Fruit fly (Drosophila melanogaster) whole organism, embryonic: ENCODE results near the gene Tfb5.

Source experiments
- Aef1 ChIP-seq: fragments of 200-800 bp; sonication (Bioruptor generic); IDR thresholded peaks from 3 replicates; pipeline ENCODE4 v1.3.6; 2022; ENCODE audit warnings: missing biosample characterization, missing genetic modification characterization
- CG10979 ChIP-seq: fragments of 200-800 bp; sonication (Bioruptor generic); optimal IDR thresholded peaks from 2 replicates; lab custom pipeline; 2018; ENCODE audit warnings: missing biosample characterization, mild to moderate bottlenecking, missing genetic modification characterization, moderate library complexity
- CG12769 ChIP-seq: fragments of 200-800 bp; sonication (Bioruptor generic); optimal IDR thresholded peaks from 2 replicates; lab custom pipeline; 2019; ENCODE audit warnings: missing biosample characterization, mild to moderate bottlenecking, missing genetic modification characterization, moderate library complexity
- CG12942 ChIP-seq: fragments of 200-800 bp; sonication (Bioruptor generic); optimal IDR thresholded peaks from 3 replicates; lab custom pipeline; 2016; ENCODE audit warnings: missing biosample characterization, missing genetic modification characterization
- CG15269 ChIP-seq: fragments of 200-800 bp; sonication (Bioruptor generic); optimal IDR thresholded peaks from 2 replicates; lab custom pipeline; 2018; ENCODE audit warnings: missing biosample characterization, mild to moderate bottlenecking, missing genetic modification characterization, moderate library complexity
- CG17328 ChIP-seq: fragments of 200-800 bp; sonication (Bioruptor generic); IDR thresholded peaks from 2 replicates; pipeline ENCODE4 v1.3.6; 2022; ENCODE audit warnings: missing biosample characterization, missing genetic modification characterization
- CG3163 ChIP-seq: fragments of 200-800 bp; sonication (Bioruptor generic); optimal IDR thresholded peaks from 3 replicates; lab custom pipeline; 2016; ENCODE audit warnings: missing biosample characterization, missing genetic modification characterization
- CG33557 ChIP-seq: fragments of 200-800 bp; sonication (Bioruptor generic); optimal IDR thresholded peaks from 2 replicates; lab custom pipeline; 2019; ENCODE audit warnings: missing biosample characterization, mild to moderate bottlenecking, missing genetic modification characterization, moderate library complexity
- CG4707 ChIP-seq: fragments of 200-800 bp; sonication (Bioruptor generic); optimal IDR thresholded peaks from 2 replicates; lab custom pipeline; 2018; ENCODE audit warnings: missing biosample characterization, mild to moderate bottlenecking, missing genetic modification characterization, moderate library complexity
- CG7271 ChIP-seq: fragments of 200-800 bp; sonication (Bioruptor generic); optimal IDR thresholded peaks from 2 replicates; lab custom pipeline; 2018; ENCODE audit warnings: missing biosample characterization, mild to moderate bottlenecking, missing genetic modification characterization, moderate library complexity
- CG7839 ChIP-seq: fragments of 200-800 bp; sonication (Bioruptor generic); optimal IDR thresholded peaks from 3 replicates; lab custom pipeline; 2018; ENCODE audit warnings: missing biosample characterization, mild to moderate bottlenecking, missing genetic modification characterization, moderate library complexity
- CG8089 ChIP-seq: fragments of 200-800 bp; sonication (Bioruptor generic); optimal IDR thresholded peaks from 3 replicates; lab custom pipeline; 2016; ENCODE audit warnings: missing biosample characterization, missing genetic modification characterization
- CG9215 ChIP-seq: fragments of 200-800 bp; sonication (Bioruptor generic); IDR thresholded peaks from 2 replicates; pipeline ENCODE4 v1.3.6; 2022; ENCODE audit warnings: missing biosample characterization, missing genetic modification characterization
- CG9437 ChIP-seq: fragments of 200-800 bp; sonication (Bioruptor generic); optimal IDR thresholded peaks from 2 replicates; lab custom pipeline; 2018; ENCODE audit warnings: missing biosample characterization, mild to moderate bottlenecking, missing genetic modification characterization
- CG9797 ChIP-seq: fragments of 200-800 bp; sonication (Bioruptor generic); optimal IDR thresholded peaks from 3 replicates; lab custom pipeline; 2018; ENCODE audit warnings: missing biosample characterization, mild to moderate bottlenecking, missing genetic modification characterization
- CHES-1-like ChIP-seq: fragments of 200-800 bp; sonication (Bioruptor generic); optimal IDR thresholded peaks from 2 replicates; lab custom pipeline; 2016; ENCODE audit warnings: missing biosample characterization, missing genetic modification characterization
- CoRest ChIP-seq: fragments of 200-800 bp; sonication (Bioruptor generic); optimal IDR thresholded peaks from 3 replicates; lab custom pipeline; 2018; ENCODE audit warnings: missing biosample characterization, mild to moderate bottlenecking, missing genetic modification characterization, moderate library complexity
- D ChIP-seq, 2 experiments: fragments of 200-800 bp in 1 of 2; fragments of >200 bp in 1 of 2; sonication (Bioruptor generic) in 1 of 2; optimal IDR thresholded peaks; 2 replicates in 1 of 2; 3 replicates in 1 of 2; lab custom pipeline; 2017; ENCODE audit warnings: mild to moderate bottlenecking in 1 of 2, missing biosample characterization in 1 of 2, missing genetic modification characterization in 1 of 2, missing genetic modification reagents in 1 of 2
- D19B ChIP-seq: fragments of 200-800 bp; sonication (Bioruptor generic); optimal IDR thresholded peaks from 2 replicates; lab custom pipeline; 2017; ENCODE audit warnings: missing biosample characterization, mild to moderate bottlenecking, missing genetic modification characterization
- Dref ChIP-seq: fragments of 200-800 bp; sonication (Bioruptor generic); IDR thresholded peaks from 2 replicates; pipeline ENCODE4 v1.3.6; 2022; ENCODE audit warnings: missing biosample characterization, missing genetic modification characterization
- Fer1 ChIP-seq: fragments of 200-800 bp; sonication (Bioruptor generic); optimal IDR thresholded peaks from 2 replicates; lab custom pipeline; 2017; ENCODE audit warnings: missing biosample characterization, mild to moderate bottlenecking, missing genetic modification characterization
- GATAe ChIP-seq: fragments of 200-800 bp; sonication (Bioruptor generic); conservative IDR thresholded peaks from 2 replicates; pipeline ENCODE4 v1.3.6; 2022; ENCODE audit warnings: missing biosample characterization, missing genetic modification characterization
- Gug ChIP-seq: fragments of 200-800 bp; sonication (Bioruptor generic); IDR thresholded peaks from 4 replicates; pipeline ENCODE4 v1.3.6; 2022; ENCODE audit warnings: missing biosample characterization, missing genetic modification characterization
- Hand ChIP-seq: fragments of 200-800 bp; sonication (Bioruptor generic); optimal IDR thresholded peaks from 2 replicates; lab custom pipeline; 2017; ENCODE audit warnings: mild to moderate bottlenecking, missing biosample characterization, missing genetic modification reagents, missing genetic modification characterization
- Kr ChIP-seq: fragments of 200-800 bp; sonication (Bioruptor generic); optimal IDR thresholded peaks from 2 replicates; lab custom pipeline; 2017; ENCODE audit warnings: missing biosample characterization, mild to moderate bottlenecking, missing genetic modification characterization
- Rx ChIP-seq: fragments of 200-800 bp; sonication (Bioruptor generic); IDR thresholded peaks from 2 replicates; pipeline ENCODE4 v1.3.6; 2022; ENCODE audit warnings: missing biosample characterization, missing genetic modification characterization
- Sry-δ ChIP-seq: fragments of 200-800 bp; sonication (Bioruptor generic); optimal IDR thresholded peaks from 2 replicates; lab custom pipeline; 2016; ENCODE audit warnings: missing biosample characterization, missing genetic modification characterization
- Tbp ChIP-seq: fragments of >200 bp; optimal IDR thresholded peaks from 2 replicates; lab custom pipeline; 2018; ENCODE audit warnings: missing biosample characterization, missing genetic modification characterization
- Trl ChIP-seq, 3 experiments: fragments of >200 bp in 2 of 3; fragments of 200-800 bp in 1 of 3; sonication (Bioruptor generic) in 1 of 3; optimal IDR thresholded peaks; 2 replicates in 1 of 3; 3 replicates in 2 of 3; lab custom pipeline; 2016 to 2017; ENCODE audit warnings: missing biosample characterization in 1 of 3, missing genetic modification characterization in 1 of 3
- YL-1 ChIP-seq: fragments of 200-800 bp; sonication (Bioruptor generic); optimal IDR thresholded peaks from 3 replicates; lab custom pipeline; 2017; ENCODE audit warnings: missing biosample characterization, mild to moderate bottlenecking, missing genetic modification characterization
- abd-A ChIP-seq: fragments of 200-800 bp; sonication (Bioruptor generic); optimal IDR thresholded peaks from 3 replicates; lab custom pipeline; 2019; ENCODE audit warnings: missing biosample characterization, mild to moderate bottlenecking, missing genetic modification characterization, moderate library complexity
- bbx ChIP-seq: fragments of 200-800 bp; sonication (Bioruptor generic); IDR thresholded peaks from 2 replicates; pipeline ENCODE4 v1.3.6; 2022; ENCODE audit warnings: missing biosample characterization, missing genetic modification characterization; ENCODE audit not compliant: partially characterized antibody
- danr ChIP-seq: fragments of 200-800 bp; sonication (Bioruptor generic); IDR thresholded peaks from 2 replicates; pipeline ENCODE4 v1.3.6; 2022; ENCODE audit warnings: missing biosample characterization, missing genetic modification characterization
- dmrt11E ChIP-seq: fragments of 200-800 bp; sonication (Bioruptor generic); optimal IDR thresholded peaks from 3 replicates; lab custom pipeline; 2018; ENCODE audit warnings: missing biosample characterization, mild to moderate bottlenecking, missing genetic modification characterization, moderate library complexity
- fru ChIP-seq: fragments of >200 bp; optimal IDR thresholded peaks from 2 replicates; lab custom pipeline; 2017
- hkb ChIP-seq, 2 experiments: fragments of 200-800 bp in 1 of 2; fragments of >200 bp in 1 of 2; sonication (Bioruptor generic) in 1 of 2; IDR thresholded peaks in 1 of 2; optimal IDR thresholded peaks in 1 of 2; 2 replicates each; pipeline versions ENCODE4 v1.3.6 to Lab custom; 2017 to 2022; ENCODE audit warnings: missing biosample characterization in 1 of 2, missing genetic modification characterization in 1 of 2
- jumu ChIP-seq: fragments of 200-800 bp; sonication (Bioruptor generic); optimal IDR thresholded peaks from 3 replicates; lab custom pipeline; 2016; ENCODE audit warnings: missing biosample characterization, missing genetic modification characterization
- nerfin-1 ChIP-seq: fragments of 200-800 bp; sonication (Bioruptor generic); optimal IDR thresholded peaks from 3 replicates; lab custom pipeline; 2019; ENCODE audit warnings: missing biosample characterization, mild to moderate bottlenecking, missing genetic modification characterization, moderate library complexity
- odd ChIP-seq: fragments of 200-800 bp; sonication (Bioruptor generic); optimal IDR thresholded peaks from 2 replicates; lab custom pipeline; 2017; ENCODE audit warnings: missing biosample characterization, mild to moderate bottlenecking, missing genetic modification characterization
- pnt ChIP-seq: fragments of 200-800 bp; sonication (Bioruptor generic); optimal IDR thresholded peaks from 3 replicates; lab custom pipeline; 2016; ENCODE audit warnings: missing biosample characterization, missing genetic modification characterization
- schlank ChIP-seq: fragments of 200-800 bp; sonication (Bioruptor generic); optimal IDR thresholded peaks from 2 replicates; lab custom pipeline; 2018; ENCODE audit warnings: missing biosample characterization, mild to moderate bottlenecking, missing genetic modification characterization
- seq ChIP-seq: fragments of 200-800 bp; sonication (Bioruptor generic); IDR thresholded peaks from 2 replicates; pipeline ENCODE4 v1.3.6; 2022; ENCODE audit warnings: missing biosample characterization, missing genetic modification characterization
- tap ChIP-seq: fragments of 200-800 bp; optimal IDR thresholded peaks from 3 replicates; lab custom pipeline; 2019; ENCODE audit warnings: missing biosample characterization, mild to moderate bottlenecking, missing genetic modification characterization, moderate library complexity
- tgo ChIP-seq: fragments of 200-800 bp; sonication (Bioruptor generic); IDR thresholded peaks from 3 replicates; pipeline ENCODE4 v1.3.6; 2022; ENCODE audit warnings: missing biosample characterization, missing genetic modification characterization
- tll ChIP-seq, 2 experiments: fragments of 200-800 bp in 1 of 2; fragments of >200 bp in 1 of 2; sonication (Bioruptor generic) in 1 of 2; optimal IDR thresholded peaks; 2 replicates each; lab custom pipeline; 2017 to 2019; ENCODE audit warnings: missing biosample characterization in 2 of 2, missing genetic modification characterization in 2 of 2, mild to moderate bottlenecking in 1 of 2, moderate library complexity in 1 of 2
- trem ChIP-seq: fragments of 200-800 bp; optimal IDR thresholded peaks from 3 replicates; lab custom pipeline; 2019; ENCODE audit warnings: missing biosample characterization, mild to moderate bottlenecking, missing genetic modification characterization, moderate library complexity
- tup ChIP-seq: fragments of 200-800 bp; sonication (Bioruptor generic); optimal IDR thresholded peaks from 2 replicates; lab custom pipeline; 2016; ENCODE audit warnings: missing biosample characterization, mild to moderate bottlenecking, missing genetic modification characterization, moderate library complexity
- zfh1 ChIP-seq: fragments of 200-800 bp; sonication (Bioruptor generic); IDR thresholded peaks from 3 replicates; pipeline ENCODE4 v1.3.6; 2022; ENCODE audit warnings: missing biosample characterization, missing genetic modification characterization

The Tfb5 gene

dm6 chr2L:5000287-5000871 lies 10.3 kb downstream of the Tfb5 start (continued):
- TF ChIP-seq CG8089 (GFP tag; lab: Kevin White, UChicago) (peak; percentile 66), Tbp (GFP tag; lab: Kevin White, UChicago) (no peak), tgo (peak; percentile 75), Gug (GFP tag; lab: Robert Waterston, UW) (peak; percentile 66), hkb (optimal IDR thresholded peaks at IDR 0.05; lab: Kevin White, UChicago) (no peak), hkb (GFP tag; IDR thresholded peaks at IDR 0.05; lab: Robert Waterston, UW) (peak; percentile 85), Trl (optimal IDR thresholded peaks at IDR 0.05; lab: Kevin White, UChicago) (no peak), Trl (GFP tag; optimal IDR thresholded peaks at IDR 0.05; lab: Kevin White, UChicago) (peak; percentile 26), CG12942 (GFP tag; lab: Kevin White, UChicago) (peak; percentile 54), odd (GFP tag; lab: Kevin White, UChicago) (peak; percentile 85), CG7839 (peak; percentile 88), Aef1 (GFP tag; lab: Robert Waterston, UW) (peak; percentile 59), GATAe (peak; percentile 29; the same call in 1 of the 2 replicates), dmrt11E (tag; lab: Kevin White, UChicago) (peak; percentile 93), CG10979 (tag; lab: Kevin White, UChicago) (peak; percentile 90), CG4707 (GFP tag; lab: Kevin White, UChicago) (peak; percentile 69), zfh1 (GFP tag; lab: Robert Waterston, UW) (peak; percentile 86), CG3163 (GFP tag; lab: Kevin White, UChicago) (no peak), Dref (GFP tag; lab: Robert Waterston, UW) (no peak), tap (tag; lab: Kevin White, UChicago) (peak; percentile 75), CG33557 (peak; percentile 96), Fer1 (GFP tag; lab: Kevin White, UChicago) (peak; percentile 86), abd-A (tag; lab: Kevin White, UChicago) (peak; percentile 9), jumu (GFP tag; lab: Kevin White, UChicago) (peak; percentile 76), D19B (GFP tag; lab: Kevin White, UChicago) (peak; percentile 55), YL-1 (GFP tag; lab: Kevin White, UChicago) (peak; percentile 51), tll (GFP tag; optimal IDR thresholded peaks at IDR 0.05; lab: Kevin White, UChicago) (peak in 1 of 2 experiments; percentile 73), seq (GFP tag; lab: Robert Waterston, UW) (peak; percentile 78), CG17328 (peak; percentile 84), nerfin-1 (tag; lab: Kevin White, UChicago) (peak; percentile 75), CG15269 (tag; lab: Kevin White, UChicago) (peak; percentile 84), bbx (no peak; the same call in 1 of the 2 replicates), tup (peak; percentile 46), Sry-δ (GFP tag; lab: Kevin White, UChicago) (peak; percentile 20), CG9437 (GFP tag; lab: Kevin White, UChicago) (peak; percentile 81), schlank (tag; lab: Kevin White, UChicago) (peak; percentile 46), CoRest (tag; lab: Kevin White, UChicago) (peak; percentile 88), Rx (GFP tag; lab: Robert Waterston, UW) (peak; percentile 70), danr (GFP tag; lab: Robert Waterston, UW) (peak; percentile 76), CG9797 (GFP tag; lab: Kevin White, UChicago) (peak; percentile 11), Hand (GFP tag; lab: Kevin White, UChicago) (peak; percentile 74), CG7271 (tag; lab: Kevin White, UChicago) (peak; percentile 58), pnt (GFP tag; lab: Kevin White, UChicago) (peak; percentile 73), Kr (GFP tag; lab: Kevin White, UChicago) (peak; percentile 40), D (optimal IDR thresholded peaks at IDR 0.05; lab: Kevin White, UChicago) (no peak), D (GFP tag; optimal IDR thresholded peaks at IDR 0.05; lab: Kevin White, UChicago) (peak; percentile 78), trem (peak; percentile 79), CG9215 (peak; percentile 64), CHES-1-like (GFP tag; lab: Kevin White, UChicago) (peak; percentile 58), CG12769 (tag; lab: Kevin White, UChicago) (no peak), fru (lab: Kevin White, UChicago) (no peak)
